Worm (Caenorhabditis elegans): ENCODE data around the gene pals-34.

Gene pals-34

DNA sequence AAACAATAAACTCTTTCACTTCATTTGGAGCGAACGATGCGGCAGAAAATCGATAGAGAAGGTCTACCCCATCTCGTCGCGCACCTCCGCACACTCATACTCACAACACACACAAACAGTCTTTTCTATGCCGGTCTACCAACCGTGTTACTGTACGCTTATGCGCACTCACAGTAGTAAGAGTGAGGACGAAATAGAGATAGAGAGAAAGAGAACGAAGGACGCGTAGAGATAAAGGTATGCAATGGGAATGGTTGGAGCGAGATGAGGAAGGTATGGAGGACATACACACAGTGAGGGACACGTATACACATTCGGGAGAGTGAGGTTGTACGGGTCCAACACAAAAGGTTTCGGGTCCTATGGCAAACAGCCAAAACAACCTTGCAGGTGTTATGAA, 22.5 kb upstream of the pals-34 start (continued):
- TF ChIP-seq ceh-16 (tag; optimal IDR thresholded peaks at IDR 0.05) = no peak
- peak; percentile 25 for TF ChIP-seq sma-9 (GFP tag; optimal IDR thresholded peaks at IDR 0.05)
- TF ChIP-seq sma-9 (tag; optimal IDR thresholded peaks at IDR 0.05) = no peak
- no peak for TF ChIP-seq ztf-11 (tag; optimal IDR thresholded peaks at IDR 0.05)
- TF ChIP-seq dmd-4 (tag; optimal IDR thresholded peaks at IDR 0.05) = no peak
- TF ChIP-seq unc-55 (GFP tag; optimal IDR thresholded peaks at IDR 0.05) = no peak
- TF ChIP-seq F13H6.1 (tag; optimal IDR thresholded peaks at IDR 0.05) = peak; percentile 33
- no peak for TF ChIP-seq ztf-4 (tag; optimal IDR thresholded peaks at IDR 0.05)

DNA sequence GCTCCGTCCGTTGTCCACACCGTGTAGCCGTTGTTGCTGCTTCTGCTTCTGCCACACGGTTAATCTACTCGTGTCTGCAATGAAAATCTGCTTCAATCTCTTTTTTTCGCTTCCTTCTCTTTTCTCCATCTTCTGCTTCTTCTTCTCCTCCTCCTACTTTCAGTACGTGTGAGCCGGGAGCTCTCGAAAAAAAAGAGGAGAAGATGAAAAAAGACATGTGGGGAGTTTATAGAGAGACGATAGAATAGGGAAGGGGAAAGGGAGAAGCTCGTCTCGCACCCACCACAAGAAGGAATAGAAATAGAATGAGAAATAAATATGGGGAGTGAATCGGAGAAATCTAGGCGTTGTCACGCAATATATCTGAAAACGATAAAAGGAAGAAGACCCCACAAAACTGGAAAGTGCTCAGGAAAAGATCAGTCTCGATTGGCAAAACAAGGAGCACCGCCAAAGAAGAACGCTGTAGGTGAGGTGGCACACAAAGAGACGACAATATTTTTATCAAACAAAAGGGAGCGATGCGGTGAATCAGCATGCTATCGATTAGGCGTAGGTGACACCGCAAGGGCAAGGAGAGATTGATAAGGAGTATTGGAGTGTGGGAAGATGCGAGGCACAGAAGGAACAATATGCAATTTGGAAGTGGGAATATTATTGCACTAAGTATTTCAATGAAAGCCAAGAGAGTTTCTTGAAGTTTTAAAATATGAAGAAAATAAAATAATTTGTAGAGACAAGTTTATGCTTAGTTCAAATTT, 21.6 kb upstream of the pals-34 start, which contains the start of gene let-413:
Gene let-413, minus strand, starts transcription at position 76 of the 761 bp plus-strand sequence.
- TF ChIP-seq blmp-1 (tag; optimal IDR thresholded peaks at IDR 0.05; ENCODE audit: insufficient read depth) (no peak), lin-11 (tag; optimal IDR thresholded peaks at IDR 0.05) (no peak), ztf-1 (GFP tag; conservative IDR thresholded peaks at IDR 0.05) (no peak), C34F6.9 (tag; optimal IDR thresholded peaks at IDR 0.05) (peak; percentile 20), mdl-1 (tag; optimal IDR thresholded peaks at IDR 0.05) (no peak), unc-55 (GFP tag; optimal IDR thresholded peaks at IDR 0.05) (peak; percentile 59), elt-3 (tag; optimal IDR thresholded peaks at IDR 0.05) (no peak), peb-1 (tag; optimal IDR thresholded peaks at IDR 0.05) (no peak), fos-1 (tag; optimal IDR thresholded peaks at IDR 0.05) (peak; percentile 98), lsy-2 (tag; optimal IDR thresholded peaks at IDR 0.05) (no peak), R02D3.7 (tag; optimal IDR thresholded peaks at IDR 0.05) (no peak), unc-62 (GFP tag; optimal IDR thresholded peaks at IDR 0.05) (no peak), ZK546.5 (tag; optimal IDR thresholded peaks at IDR 0.05) (no peak), crh-2 (tag; optimal IDR thresholded peaks at IDR 0.05) (no peak), nhr-129 (tag; optimal IDR thresholded peaks at IDR 0.05) (peak; percentile 10), sma-9 (GFP tag; optimal IDR thresholded peaks at IDR 0.05) (peak; percentile 15), sma-9 (tag; optimal IDR thresholded peaks at IDR 0.05) (no peak)

DNA sequence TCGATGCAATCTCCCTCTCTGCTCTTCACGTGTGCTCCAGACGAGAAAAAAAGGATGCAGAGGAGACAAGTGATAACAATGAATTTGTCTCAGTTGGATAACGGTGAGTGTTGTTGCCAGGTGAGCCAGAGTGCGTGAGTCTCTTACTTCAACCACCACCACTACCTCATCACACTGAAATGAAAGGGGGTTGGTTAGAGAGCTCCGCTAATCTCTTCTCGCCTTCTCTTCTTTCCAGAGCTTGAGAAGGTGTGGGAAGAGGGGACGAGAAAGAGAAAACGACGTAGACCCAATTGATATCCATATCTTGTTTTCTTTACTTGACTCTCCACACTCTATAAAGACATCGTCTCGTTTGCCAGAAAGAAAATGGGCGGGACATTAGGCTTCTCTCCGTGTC, 15.1 kb upstream of the pals-34 start:
- TF ChIP-seq lin-13 (GFP tag; optimal IDR thresholded peaks at IDR 0.05) (no peak), mab-5 (tag; optimal IDR thresholded peaks at IDR 0.05) (no peak), elt-1 (tag; optimal IDR thresholded peaks at IDR 0.05) (no peak), lin-11 (tag; optimal IDR thresholded peaks at IDR 0.05) (no peak), alr-1 (tag; optimal IDR thresholded peaks at IDR 0.05) (no peak), dmd-4 (tag; optimal IDR thresholded peaks at IDR 0.05) (no peak), crh-2 (tag; optimal IDR thresholded peaks at IDR 0.05) (no peak), elt-3 (tag; optimal IDR thresholded peaks at IDR 0.05) (no peak)

DNA sequence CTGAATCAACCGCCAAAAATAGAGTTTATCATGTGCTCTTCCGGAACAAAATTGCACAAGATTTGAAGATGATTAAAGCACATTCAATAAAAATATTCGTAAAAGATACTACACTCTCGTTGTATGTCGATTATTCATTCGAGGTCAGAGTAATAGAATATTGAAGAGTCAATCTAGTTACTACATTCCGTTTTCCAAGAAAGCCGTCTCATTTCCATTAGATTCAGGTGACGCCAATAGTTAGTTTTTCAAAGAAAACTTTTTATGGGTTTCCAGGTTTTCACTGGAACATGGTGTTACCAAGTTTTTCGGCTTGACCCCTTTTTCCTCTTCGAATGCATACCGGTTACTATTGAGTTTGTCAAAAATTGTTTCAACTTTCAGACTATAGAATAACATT, 14.2 kb upstream of the pals-34 start:
- TF ChIP-seq sem-4 (tag; optimal IDR thresholded peaks at IDR 0.05) (no peak), mdl-1 (tag; optimal IDR thresholded peaks at IDR 0.05) (no peak), lsy-2 (tag; optimal IDR thresholded peaks at IDR 0.05) (peak in 1 of 2 experiments; percentile 28), nhr-21 (tag; optimal IDR thresholded peaks at IDR 0.05) (peak; percentile 11), unc-55 (GFP tag; optimal IDR thresholded peaks at IDR 0.05) (peak; percentile 54)

DNA sequence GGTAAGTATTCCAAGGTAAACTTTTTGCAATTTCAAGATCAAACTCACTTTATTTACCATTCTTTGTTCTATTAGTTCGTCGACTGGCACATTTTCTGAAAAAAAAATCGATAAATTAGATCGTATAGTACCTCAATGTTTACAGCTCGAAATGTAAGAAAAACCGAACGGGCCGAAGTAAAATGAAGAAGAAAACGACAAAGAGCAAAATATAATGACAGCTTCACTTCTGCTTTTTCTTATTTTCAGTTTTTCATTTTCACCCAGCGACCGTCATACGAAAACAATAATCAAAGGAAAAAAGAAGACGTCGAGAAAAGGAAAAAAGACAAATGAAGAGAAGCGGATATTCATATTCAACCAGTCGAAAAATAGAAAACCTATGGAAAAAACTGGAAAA, 12.8 kb upstream of the pals-34 start, which contains the start of gene che-7:
Gene che-7, minus strand, starts transcription at position 101 of the 400 bp plus-strand sequence.
- TF ChIP-seq nhr-77 (tag; optimal IDR thresholded peaks at IDR 0.05) (no peak), unc-55 (GFP tag; optimal IDR thresholded peaks at IDR 0.05) (no peak), sma-3 (GFP tag; optimal IDR thresholded peaks at IDR 0.05) (no peak), mbf-1 (tag; optimal IDR thresholded peaks at IDR 0.05) (no peak), lin-11 (tag; optimal IDR thresholded peaks at IDR 0.05) (no peak), unc-62 (GFP tag; optimal IDR thresholded peaks at IDR 0.05) (no peak), ztf-11 (tag; optimal IDR thresholded peaks at IDR 0.05) (no peak), elt-1 (tag; optimal IDR thresholded peaks at IDR 0.05) (no peak), nhr-23 (tag; optimal IDR thresholded peaks at IDR 0.05) (no peak), elt-3 (tag; optimal IDR thresholded peaks at IDR 0.05) (no peak), sma-9 (GFP tag; optimal IDR thresholded peaks at IDR 0.05) (no peak), sma-9 (tag; optimal IDR thresholded peaks at IDR 0.05) (no peak)
